Worm (Caenorhabditis elegans) whole organism, L3 larva: ENCODE data around the gene sra-37.
A peak's percentile ranks its signal among the peaks of the same experiment; 100 is the strongest.

Source experiments
- R02D3.7 ChIP-seq: fragments of 150-350 bp; optimal IDR thresholded peaks from 2 replicates; lab custom pipeline; 2014; ENCODE audit warnings: missing biosample characterization, missing genetic modification characterization
- ZK546.5 ChIP-seq: sonication (generic microtip); optimal IDR thresholded peaks from 2 replicates; lab custom pipeline; 2017; ENCODE audit warnings: missing biosample characterization, missing genetic modification characterization
- aly-2 ChIP-seq: fragments of 150-350 bp; optimal IDR thresholded peaks from 2 replicates; lab custom pipeline; 2014; ENCODE audit warnings: missing biosample characterization, missing genetic modification characterization
- ama-1 ChIP-seq: fragments of 150-350 bp; optimal IDR thresholded peaks from 2 replicates; lab custom pipeline; 2018
- ceh-16 ChIP-seq: sonication (generic microtip); optimal IDR thresholded peaks from 2 replicates; lab custom pipeline; 2017; ENCODE audit warnings: missing biosample characterization, missing genetic modification characterization
- ceh-28 ChIP-seq: fragments of 150-350 bp; optimal IDR thresholded peaks from 2 replicates; lab custom pipeline; 2014; ENCODE audit warnings: missing biosample characterization, missing genetic modification reagents, missing genetic modification characterization
- ceh-82 ChIP-seq: fragments of 150-350 bp; optimal IDR thresholded peaks from 2 replicates; lab custom pipeline; 2014; ENCODE audit warnings: missing biosample characterization, missing genetic modification characterization
- daf-12 ChIP-seq: fragments of 150-350 bp; optimal IDR thresholded peaks from 2 replicates; lab custom pipeline; 2014; ENCODE audit warnings: missing biosample characterization, missing genetic modification reagents, missing genetic modification characterization
- egl-27 ChIP-seq: sonication (generic microtip); optimal IDR thresholded peaks from 4 replicates; lab custom pipeline; 2017; ENCODE audit warnings: missing biosample characterization, missing genetic modification reagents, missing genetic modification characterization
- egl-5 ChIP-seq: fragments of 150-350 bp; optimal IDR thresholded peaks from 2 replicates; lab custom pipeline; 2017; ENCODE audit warnings: missing biosample characterization, missing genetic modification reagents, missing genetic modification characterization, inconsistent platforms
- elt-1 ChIP-seq: fragments of 150-350 bp; optimal IDR thresholded peaks from 2 replicates; lab custom pipeline; 2014; ENCODE audit warnings: missing biosample characterization, missing genetic modification characterization
- elt-2 ChIP-seq: sonication (generic microtip); optimal IDR thresholded peaks from 2 replicates; lab custom pipeline; 2016; ENCODE audit warnings: missing genetic modification reagents, mild to moderate bottlenecking, missing genetic modification characterization, missing compliant biosample characterization
- elt-3 ChIP-seq, 3 experiments: fragments of 150-350 bp in 1 of 3; sonication (generic microtip) in 2 of 3; optimal IDR thresholded peaks; 2 replicates in 2 of 3; 4 replicates in 1 of 3; lab custom pipeline; 2014 to 2017; ENCODE audit warnings: missing biosample characterization in 3 of 3, missing genetic modification characterization in 3 of 3
- eor-1 ChIP-seq, 2 experiments: fragments of 150-350 bp; optimal IDR thresholded peaks; 2 replicates each; lab custom pipeline; 2014 to 2018; ENCODE audit warnings: missing biosample characterization in 2 of 2, missing genetic modification characterization in 2 of 2
- fkh-2 ChIP-seq: fragments of 150-350 bp; optimal IDR thresholded peaks from 2 replicates; lab custom pipeline; 2014; ENCODE audit warnings: missing biosample characterization, missing genetic modification reagents, missing genetic modification characterization
- fos-1 ChIP-seq: fragments of 150-350 bp; optimal IDR thresholded peaks from 2 replicates; lab custom pipeline; 2014; ENCODE audit warnings: missing biosample characterization, missing genetic modification characterization
- hmg-11 ChIP-seq: sonication (generic microtip); optimal IDR thresholded peaks from 2 replicates; lab custom pipeline; 2016; ENCODE audit warnings: missing genetic modification characterization, missing compliant biosample characterization
- jun-1 ChIP-seq: fragments of 150-350 bp; optimal IDR thresholded peaks from 2 replicates; lab custom pipeline; 2014; ENCODE audit warnings: missing biosample characterization, missing genetic modification reagents, missing genetic modification characterization
- lin-15B ChIP-seq: fragments of 150-350 bp; optimal IDR thresholded peaks from 2 replicates; lab custom pipeline; 2014; ENCODE audit warnings: missing biosample characterization, missing genetic modification characterization
- lin-39 ChIP-seq: fragments of 150-350 bp; optimal IDR thresholded peaks from 2 replicates; lab custom pipeline; 2018; ENCODE audit warnings: missing biosample characterization, missing genetic modification reagents, missing genetic modification characterization
- lsy-12 ChIP-seq: sonication (generic microtip); optimal IDR thresholded peaks from 2 replicates; lab custom pipeline; 2016; ENCODE audit warnings: mild to moderate bottlenecking, missing genetic modification characterization, missing compliant biosample characterization
- mdl-1 ChIP-seq: fragments of 150-350 bp; optimal IDR thresholded peaks from 2 replicates; lab custom pipeline; 2014; ENCODE audit warnings: missing biosample characterization, missing genetic modification characterization
- nfya-1 ChIP-seq: sonication (generic microtip); optimal IDR thresholded peaks from 2 replicates; lab custom pipeline; 2017; ENCODE audit warnings: missing genetic modification characterization, mild to moderate bottlenecking, missing compliant biosample characterization, antibody characterized with exemption, moderate library complexity; ENCODE audit not compliant: insufficient read depth
- nhr-12 ChIP-seq: fragments of 150-350 bp; optimal IDR thresholded peaks from 2 replicates; lab custom pipeline; 2014; ENCODE audit warnings: missing biosample characterization, missing genetic modification characterization
- nhr-23 ChIP-seq: fragments of 150-350 bp; optimal IDR thresholded peaks from 2 replicates; lab custom pipeline; 2014; ENCODE audit warnings: missing biosample characterization, missing genetic modification reagents, missing genetic modification characterization
- nhr-237 ChIP-seq: fragments of 150-350 bp; optimal IDR thresholded peaks from 2 replicates; lab custom pipeline; 2014; ENCODE audit warnings: missing biosample characterization, missing genetic modification characterization
- nhr-25 ChIP-seq: sonication (generic microtip); optimal IDR thresholded peaks from 2 replicates; lab custom pipeline; 2017; ENCODE audit warnings: missing biosample characterization, missing genetic modification characterization
- nhr-43 ChIP-seq: sonication (generic microtip); optimal IDR thresholded peaks from 2 replicates; lab custom pipeline; 2016; ENCODE audit warnings: mild to moderate bottlenecking, missing genetic modification characterization, missing compliant biosample characterization; ENCODE audit not compliant: poor library complexity, severe bottlenecking
- nhr-67 ChIP-seq: fragments of 150-350 bp; optimal IDR thresholded peaks from 2 replicates; lab custom pipeline; 2014; ENCODE audit warnings: missing biosample characterization, missing genetic modification characterization
- nhr-76 ChIP-seq: fragments of 150-350 bp; sonication (generic microtip); optimal IDR thresholded peaks from 5 replicates; lab custom pipeline; 2014; ENCODE audit warnings: missing biosample characterization, missing genetic modification characterization
- nhr-77 ChIP-seq: fragments of 150-350 bp; optimal IDR thresholded peaks from 2 replicates; lab custom pipeline; 2014; ENCODE audit warnings: missing biosample characterization, missing genetic modification characterization
- pha-4 ChIP-seq: fragments of 150-350 bp; optimal IDR thresholded peaks from 2 replicates; lab custom pipeline; 2014; ENCODE audit warnings: missing biosample characterization, missing genetic modification reagents, missing genetic modification characterization
- pqm-1 ChIP-seq: fragments of 150-350 bp; optimal IDR thresholded peaks from 2 replicates; lab custom pipeline; 2017; ENCODE audit warnings: missing biosample characterization, missing genetic modification characterization, inconsistent platforms
- sea-2 ChIP-seq: fragments of 150-350 bp; sonication (generic microtip); optimal IDR thresholded peaks from 4 replicates; lab custom pipeline; 2014; ENCODE audit warnings: missing biosample characterization, missing genetic modification reagents, missing genetic modification characterization
- snpc-4 ChIP-seq: fragments of 150-350 bp; optimal IDR thresholded peaks from 2 replicates; lab custom pipeline; 2014; ENCODE audit warnings: missing biosample characterization, missing genetic modification characterization
- tbx-2 ChIP-seq: sonication (generic microtip); optimal IDR thresholded peaks from 2 replicates; lab custom pipeline; 2016; ENCODE audit warnings: mild to moderate bottlenecking, missing genetic modification characterization, missing compliant biosample characterization
- unc-39 ChIP-seq: sonication (generic microtip); optimal IDR thresholded peaks from 4 replicates; lab custom pipeline; 2017; ENCODE audit warnings: missing biosample characterization, missing genetic modification characterization
- unc-62 ChIP-seq: fragments of 150-350 bp; sonication (generic microtip); optimal IDR thresholded peaks from 4 replicates; lab custom pipeline; 2014; ENCODE audit warnings: missing biosample characterization, missing genetic modification reagents, missing genetic modification characterization
- zag-1 ChIP-seq: fragments of 150-350 bp; optimal IDR thresholded peaks from 2 replicates; lab custom pipeline; 2014; ENCODE audit warnings: missing biosample characterization, missing genetic modification characterization
- ztf-11 ChIP-seq: fragments of 150-350 bp; optimal IDR thresholded peaks from 2 replicates; lab custom pipeline; 2014; ENCODE audit warnings: missing biosample characterization, missing genetic modification characterization
- ztf-4 ChIP-seq: fragments of 150-350 bp; optimal IDR thresholded peaks from 2 replicates; lab custom pipeline; 2014; ENCODE audit warnings: missing biosample characterization, missing genetic modification characterization

The sra-37 gene

DNA sequence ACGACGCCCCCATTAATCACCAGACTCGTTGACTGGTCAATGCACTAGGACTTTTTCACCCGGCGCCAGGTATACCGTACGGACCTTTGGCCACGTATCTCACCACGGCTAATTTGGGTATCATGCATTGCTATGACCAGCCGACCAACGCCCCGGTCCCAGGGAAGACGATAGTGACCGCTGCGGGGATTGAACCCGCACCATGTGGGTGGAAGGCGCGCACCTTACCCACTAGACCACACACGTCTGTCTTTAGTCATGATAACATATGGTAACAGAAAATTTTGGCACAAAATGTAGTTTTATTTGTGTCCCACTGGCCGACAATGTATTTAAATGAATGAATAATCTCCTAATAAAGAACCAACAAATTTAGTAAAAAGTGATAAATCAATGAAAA is 7.0 kb downstream of the sra-37 start:
- TF ChIP-seq sea-2 (GFP tag; lab: Kevin White, UChicago) = no peak
- no peak for TF ChIP-seq hmg-11 (tag; lab: Kevin White, UChicago)
- no peak for TF ChIP-seq fkh-2 (tag; lab: Kevin White, UChicago)
- TF ChIP-seq aly-2 (tag; lab: Kevin White, UChicago) = no peak
- TF ChIP-seq elt-3 (tag; optimal IDR thresholded peaks at IDR 0.05; lab: Kevin White, UChicago) = no peak
- no peak for TF ChIP-seq mdl-1 (tag; lab: Kevin White, UChicago)
- no peak for TF ChIP-seq tbx-2 (tag; lab: Kevin White, UChicago)
- TF ChIP-seq nhr-43 (tag; lab: Kevin White, UChicago) = no peak
- no peak for TF ChIP-seq nfya-1
- TF ChIP-seq ceh-16 (tag; lab: Kevin White, UChicago) = no peak
- no peak for TF ChIP-seq ama-1 (lab: Kevin White, UChicago)
- no peak for TF ChIP-seq eor-1 (tag; optimal IDR thresholded peaks at IDR 0.05; lab: Kevin White, UChicago)
- TF ChIP-seq lin-15B (tag; lab: Kevin White, UChicago) = no peak
- no peak for TF ChIP-seq unc-62
- no peak for TF ChIP-seq lin-39
- no peak for TF ChIP-seq lsy-12 (tag; lab: Kevin White, UChicago)
- TF ChIP-seq jun-1 = no peak
- no peak for TF ChIP-seq nhr-77 (tag; lab: Kevin White, UChicago)
- TF ChIP-seq R02D3.7 = no peak
- no peak for TF ChIP-seq daf-12 (tag; lab: Kevin White, UChicago)
- TF ChIP-seq, all 47 proteins: peak for 0

DNA sequence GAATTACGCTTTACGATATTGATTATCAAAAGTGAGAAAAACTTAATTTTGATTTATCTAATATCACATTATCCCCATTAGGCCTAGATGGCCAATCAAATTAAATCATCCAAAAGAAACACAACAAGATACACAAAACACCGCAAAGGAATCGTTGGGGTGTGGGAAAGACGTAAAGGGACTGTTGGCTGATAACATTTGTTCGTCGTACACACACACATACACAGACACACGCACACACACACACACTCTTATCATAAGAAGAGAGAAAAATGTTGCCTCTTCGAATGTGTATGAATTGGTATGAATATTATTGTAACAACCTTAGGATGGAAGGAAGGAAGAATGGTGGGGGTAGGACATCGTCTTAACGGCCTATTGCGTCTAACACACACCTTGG is 8.0 kb downstream of the sra-37 start:
- no peak for TF ChIP-seq nhr-12 (tag; lab: Kevin White, UChicago)
- TF ChIP-seq nfya-1 = no peak
- peak; percentile 12 for TF ChIP-seq jun-1
- TF ChIP-seq unc-39 (tag; lab: Kevin White, UChicago) = no peak
- TF ChIP-seq ceh-16 (tag; lab: Kevin White, UChicago) = no peak
- TF ChIP-seq ztf-4 = no peak
- no peak for TF ChIP-seq zag-1 (tag; lab: Kevin White, UChicago)
- TF ChIP-seq lin-15B (tag; lab: Kevin White, UChicago) = no peak
- no peak for TF ChIP-seq fkh-2 (tag; lab: Kevin White, UChicago)
- TF ChIP-seq pqm-1 = peak; percentile 73
- no peak for TF ChIP-seq ztf-11
- TF ChIP-seq sea-2 (GFP tag; lab: Kevin White, UChicago) = no peak
- no peak for TF ChIP-seq fos-1 (tag; lab: Kevin White, UChicago)
- TF ChIP-seq lsy-12 (tag; lab: Kevin White, UChicago) = no peak
- TF ChIP-seq mdl-1 (tag; lab: Kevin White, UChicago) = no peak
- TF ChIP-seq nhr-23 (tag; lab: Kevin White, UChicago) = no peak
- no peak for TF ChIP-seq ceh-28 (tag; lab: Kevin White, UChicago)
- no peak for TF ChIP-seq egl-27 (tag; lab: Kevin White, UChicago)
- no peak for TF ChIP-seq elt-1
- TF ChIP-seq snpc-4 = no peak
- TF ChIP-seq nhr-43 (tag; lab: Kevin White, UChicago) = no peak
- TF ChIP-seq ceh-82 (tag; lab: Kevin White, UChicago) = no peak
- no peak for TF ChIP-seq nhr-25 (tag; lab: Kevin White, UChicago)
- TF ChIP-seq pha-4 = peak; percentile 72
- no peak for TF ChIP-seq R02D3.7
- no peak for TF ChIP-seq nhr-77 (tag; lab: Kevin White, UChicago)
- no peak for TF ChIP-seq nhr-67 (tag; lab: Kevin White, UChicago)
- no peak for TF ChIP-seq ZK546.5
- TF ChIP-seq elt-2 (tag; lab: Kevin White, UChicago) = peak; percentile 80
- no peak for TF ChIP-seq nhr-237 (tag; lab: Kevin White, UChicago)
- no peak for TF ChIP-seq nhr-76

- TF ChIP-seq ceh-28 (tag; lab: Kevin White, UChicago) (no peak), sea-2 (GFP tag; lab: Kevin White, UChicago) (no peak), pqm-1 (peak; percentile 5), egl-5 (tag; lab: Kevin White, UChicago) (peak; percentile 76), elt-2 (tag; lab: Kevin White, UChicago) (peak; percentile 72)
Measured at ce11 chrX:13884157-13884556, 9.0 kb downstream of the sra-37 start.
